Worm (Caenorhabditis elegans): Measurements from ENCODE around the gene C39B10.4.

C39B10.4 gene

ce11 chrX:10404051-10404450 lies 40.8 kb upstream of the C39B10.4 start:
- TF ChIP-seq nhr-237 (tag; optimal IDR thresholded peaks at IDR 0.05) (no peak), R02D3.7 (tag; optimal IDR thresholded peaks at IDR 0.05) (no peak), alr-1 (tag; optimal IDR thresholded peaks at IDR 0.05) (no peak), gmeb-1 (tag; optimal IDR thresholded peaks at IDR 0.05) (no peak), elt-3 (tag; optimal IDR thresholded peaks at IDR 0.05) (no peak), ztf-1 (GFP tag; conservative IDR thresholded peaks at IDR 0.05) (no peak)

ce11 chrX:10406203-10406602 lies 38.6 kb upstream of the C39B10.4 start, which contains the start of gene gur-3:
TSS of gene gur-3 (minus strand) at chrX:10406303.
- TF ChIP-seq blmp-1 (tag; optimal IDR thresholded peaks at IDR 0.05; ENCODE audit: insufficient read depth) (no peak), nhr-21 (tag; optimal IDR thresholded peaks at IDR 0.05) (no peak), Y55F3AM.14 (GFP tag; optimal IDR thresholded peaks at IDR 0.05) (no peak), C34F6.9 (tag; optimal IDR thresholded peaks at IDR 0.05) (no peak), lin-39 (tag; optimal IDR thresholded peaks at IDR 0.05) (no peak), sem-4 (tag; optimal IDR thresholded peaks at IDR 0.05) (no peak), ZK546.5 (tag; optimal IDR thresholded peaks at IDR 0.05) (no peak), aly-2 (tag; optimal IDR thresholded peaks at IDR 0.05) (no peak), unc-55 (GFP tag; optimal IDR thresholded peaks at IDR 0.05) (no peak)

- TF ChIP-seq nhr-10 (tag; optimal IDR thresholded peaks at IDR 0.05) (no peak), lin-39 (tag; optimal IDR thresholded peaks at IDR 0.05) (no peak), aly-2 (tag; optimal IDR thresholded peaks at IDR 0.05) (no peak), blmp-1 (tag; optimal IDR thresholded peaks at IDR 0.05; ENCODE audit: insufficient read depth) (no peak), fos-1 (tag; optimal IDR thresholded peaks at IDR 0.05) (no peak), nhr-6 (tag; optimal IDR thresholded peaks at IDR 0.05) (no peak), nhr-11 (tag; optimal IDR thresholded peaks at IDR 0.05) (no peak), ceh-82 (tag; optimal IDR thresholded peaks at IDR 0.05) (no peak), lsy-2 (tag; optimal IDR thresholded peaks at IDR 0.05) (no peak), ZK546.5 (tag; optimal IDR thresholded peaks at IDR 0.05) (no peak), unc-39 (tag; optimal IDR thresholded peaks at IDR 0.05) (no peak), mdl-1 (tag; optimal IDR thresholded peaks at IDR 0.05) (no peak), sem-4 (tag; optimal IDR thresholded peaks at IDR 0.05) (no peak), sma-3 (GFP tag; optimal IDR thresholded peaks at IDR 0.05) (no peak), dmd-4 (tag; optimal IDR thresholded peaks at IDR 0.05) (no peak), C34F6.9 (tag; optimal IDR thresholded peaks at IDR 0.05) (no peak), nhr-21 (tag; optimal IDR thresholded peaks at IDR 0.05) (no peak), nhr-237 (tag; optimal IDR thresholded peaks at IDR 0.05) (no peak)
Measured at ce11 chrX:10406850-10407249, 38.0 kb upstream of the C39B10.4 start, which contains the start of gene ZC504.1. TSS of gene ZC504.1 (plus strand) at chrX:10407150.

ce11 chrX:10410539-10410938 lies 34.3 kb upstream of the C39B10.4 start:
- peak; percentile 12 for TF ChIP-seq C34F6.9 (tag; optimal IDR thresholded peaks at IDR 0.05)
- TF ChIP-seq ztf-11 (tag; optimal IDR thresholded peaks at IDR 0.05): no peak
- no peak for TF ChIP-seq R02D3.7 (tag; optimal IDR thresholded peaks at IDR 0.05)
- TF ChIP-seq sma-9 (GFP tag; optimal IDR thresholded peaks at IDR 0.05): peak; percentile 22
- no peak for TF ChIP-seq sma-9 (tag; optimal IDR thresholded peaks at IDR 0.05)
- TF ChIP-seq skn-1 (tag; optimal IDR thresholded peaks at IDR 0.05): no peak
- TF ChIP-seq zag-1 (tag; optimal IDR thresholded peaks at IDR 0.05): no peak
- TF ChIP-seq F13H6.1 (tag; optimal IDR thresholded peaks at IDR 0.05): peak; percentile 9
- peak; percentile 51 for TF ChIP-seq nhr-129 (tag; optimal IDR thresholded peaks at IDR 0.05)

ce11 chrX:10412425-10412824 lies 32.4 kb upstream of the C39B10.4 start, which contains the start of gene acr-8:
TSS of gene acr-8 (plus strand) at chrX:10412725.
- no peak for TF ChIP-seq sem-4 (tag; optimal IDR thresholded peaks at IDR 0.05)
- TF ChIP-seq mbf-1 (tag; optimal IDR thresholded peaks at IDR 0.05): no peak
- no peak for TF ChIP-seq ceh-82 (tag; optimal IDR thresholded peaks at IDR 0.05)

ce11 chrX:10419743-10420142 lies 25.1 kb upstream of the C39B10.4 start, which contains the start of gene cdk-11.2:
TSS of gene cdk-11.2 (minus strand) at chrX:10419765.
- TF ChIP-seq nhr-10 (tag; optimal IDR thresholded peaks at IDR 0.05): no peak
- no peak for TF ChIP-seq nhr-11 (tag; optimal IDR thresholded peaks at IDR 0.05)
- TF ChIP-seq lin-11 (tag; optimal IDR thresholded peaks at IDR 0.05): peak; percentile 44
- no peak for TF ChIP-seq alr-1 (tag; optimal IDR thresholded peaks at IDR 0.05)
- peak; percentile 82 for TF ChIP-seq C34F6.9 (tag; optimal IDR thresholded peaks at IDR 0.05)
- no peak for TF ChIP-seq unc-62 (GFP tag; optimal IDR thresholded peaks at IDR 0.05)
- no peak for TF ChIP-seq lin-39 (tag; optimal IDR thresholded peaks at IDR 0.05)
- TF ChIP-seq lsy-2 (tag; optimal IDR thresholded peaks at IDR 0.05): peak; percentile 34 to 67
- TF ChIP-seq snpc-4 (tag; optimal IDR thresholded peaks at IDR 0.05): peak; percentile 1
- no peak for TF ChIP-seq mbf-1 (tag; optimal IDR thresholded peaks at IDR 0.05)
- no peak for TF ChIP-seq ceh-16 (tag; optimal IDR thresholded peaks at IDR 0.05)
- peak; percentile 8 for TF ChIP-seq blmp-1 (tag; optimal IDR thresholded peaks at IDR 0.05; ENCODE audit: insufficient read depth)
- peak; percentile 67 for TF ChIP-seq sma-9 (GFP tag; optimal IDR thresholded peaks at IDR 0.05)
- no peak for TF ChIP-seq sma-9 (tag; optimal IDR thresholded peaks at IDR 0.05)
- TF ChIP-seq nhr-21 (tag; optimal IDR thresholded peaks at IDR 0.05): peak; percentile 44
- no peak for TF ChIP-seq mab-5 (tag; optimal IDR thresholded peaks at IDR 0.05)
- TF ChIP-seq nhr-12 (tag; optimal IDR thresholded peaks at IDR 0.05): no peak
- TF ChIP-seq ztf-4 (tag; optimal IDR thresholded peaks at IDR 0.05): no peak
- TF ChIP-seq Y55F3AM.14 (GFP tag; optimal IDR thresholded peaks at IDR 0.05): no peak
- TF ChIP-seq mdl-1 (tag; optimal IDR thresholded peaks at IDR 0.05): no peak
- no peak for TF ChIP-seq ztf-1 (GFP tag; conservative IDR thresholded peaks at IDR 0.05)
- peak; percentile 60 for TF ChIP-seq sma-3 (GFP tag; optimal IDR thresholded peaks at IDR 0.05)
- TF ChIP-seq peb-1 (tag; optimal IDR thresholded peaks at IDR 0.05): no peak
- peak; percentile 49 for TF ChIP-seq sem-4 (tag; optimal IDR thresholded peaks at IDR 0.05)
- TF ChIP-seq lin-13 (GFP tag; optimal IDR thresholded peaks at IDR 0.05): peak; percentile 16
